Worm (Caenorhabditis elegans): ENCODE data around the gene srh-112.
"Not testable (repeated sequence)": the region's sequence is repeated elsewhere in the genome, so short reads cannot be mapped to it uniquely, and the experiment has no call there.

The srh-112 gene

DNA sequence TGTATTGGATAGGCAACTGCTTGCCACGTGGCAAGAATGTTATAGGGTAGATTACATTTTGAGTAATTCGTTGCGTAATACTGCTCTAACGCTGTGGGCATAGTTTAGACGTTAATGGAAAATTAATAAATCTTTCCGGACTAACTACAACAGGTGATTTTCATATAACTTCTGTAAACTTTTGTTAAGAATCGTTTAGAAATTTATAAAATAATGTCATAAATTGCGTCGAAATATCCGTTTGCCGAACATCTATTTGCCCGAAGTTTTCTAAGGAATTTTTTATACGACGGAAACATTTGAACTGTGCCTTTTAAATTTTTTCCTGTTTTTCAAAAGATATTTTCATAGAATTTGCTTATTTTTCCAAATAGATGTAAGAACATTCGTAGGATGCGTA lies at the start of gene srh-112:
srh-112 (minus strand) TSS at position 101 of the 400 bp plus-strand sequence.
- TF ChIP-seq aha-1 (tag) = peak; percentile 16
- no peak for TF ChIP-seq tag-97 (GFP tag; IDR thresholded peaks at IDR 0.05)

DNA sequence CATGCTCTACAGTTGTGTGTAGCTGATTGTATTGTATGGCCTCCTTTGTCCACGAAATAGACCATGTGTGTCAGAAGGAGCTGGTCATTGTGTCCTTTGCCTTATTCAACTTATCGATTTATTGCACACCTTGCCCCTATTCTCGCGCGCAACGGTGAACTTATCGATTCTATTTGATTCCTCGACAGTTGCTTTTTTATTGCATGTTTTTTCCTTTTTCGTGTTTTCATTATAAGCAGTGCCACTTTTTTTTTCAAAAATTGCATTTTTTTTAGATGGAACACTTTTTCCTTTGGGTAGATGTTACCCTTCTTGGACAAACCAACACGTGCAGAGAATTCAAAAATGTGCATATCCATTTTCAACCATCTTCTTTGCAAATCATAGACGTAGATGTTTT lies 47.2 kb upstream of the srh-112 start, which contains the start of gene K10G4.10:
K10G4.10 (plus strand) TSS at position 301 of the 400 bp plus-strand sequence.
- TF ChIP-seq Y75B8A.6 (GFP tag; IDR thresholded peaks at IDR 0.05) (no peak), nhr-77 (tag; optimal IDR thresholded peaks at IDR 0.05) (no peak), nhr-28 (tag; optimal IDR thresholded peaks at IDR 0.05) (no peak), lsy-2 (tag; optimal IDR thresholded peaks at IDR 0.05) (no peak), ces-1 (GFP tag; optimal IDR thresholded peaks at IDR 0.05) (no peak), mes-2 (tag; optimal IDR thresholded peaks at IDR 0.05; ENCODE audit: poor library complexity, severe bottlenecking) (no peak), gei-8 (GFP tag; optimal IDR thresholded peaks at IDR 0.05) (no peak), arid-1 (GFP tag; conservative IDR thresholded peaks at IDR 0.05) (no peak), lir-3 (tag; optimal IDR thresholded peaks at IDR 0.05) (no peak)

DNA sequence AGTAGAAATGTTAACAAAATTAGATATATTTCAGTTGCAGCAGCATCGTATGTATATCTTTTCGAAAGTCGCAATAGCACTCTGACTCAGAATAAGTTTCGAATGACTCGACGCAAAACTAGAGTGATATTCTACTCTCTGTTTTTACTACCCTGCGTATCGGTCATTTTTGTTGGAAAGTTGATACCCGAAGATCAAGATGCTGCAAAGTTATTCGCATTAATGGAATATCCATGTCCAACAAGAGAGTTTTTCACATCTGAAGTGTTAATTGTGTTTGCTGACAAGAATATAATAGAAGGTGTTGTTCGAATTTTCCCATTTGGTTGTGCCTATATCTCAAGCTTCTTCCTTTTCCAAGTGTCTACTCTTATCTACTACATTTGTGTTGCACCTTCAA lies 46.1 kb upstream of the srh-112 start:
- TF ChIP-seq F10B5.3 (tag; optimal IDR thresholded peaks at IDR 0.05) (no peak), mes-2 (tag; optimal IDR thresholded peaks at IDR 0.05; ENCODE audit: poor library complexity, severe bottlenecking) (no peak), unc-62 (GFP tag; optimal IDR thresholded peaks at IDR 0.05 in 1 of 2) (peak in 1 of 2 experiments; percentile 91), unc-62 (tag; optimal IDR thresholded peaks at IDR 0.05) (no peak), unc-39 (tag; optimal IDR thresholded peaks at IDR 0.05) (no peak)

ce11 chrV:17264855-17265254 lies 38.8 kb upstream of the srh-112 start, which contains the start of gene K10G4.3:
Gene K10G4.3, minus strand, starts transcription at chrV:17264955.
- not testable (repeated sequence) for TF ChIP-seq egl-43 (GFP tag; IDR thresholded peaks at IDR 0.05); ceh-82 (tag; optimal IDR thresholded peaks at IDR 0.05); mep-1 (tag; optimal IDR thresholded peaks at IDR 0.05)

DNA sequence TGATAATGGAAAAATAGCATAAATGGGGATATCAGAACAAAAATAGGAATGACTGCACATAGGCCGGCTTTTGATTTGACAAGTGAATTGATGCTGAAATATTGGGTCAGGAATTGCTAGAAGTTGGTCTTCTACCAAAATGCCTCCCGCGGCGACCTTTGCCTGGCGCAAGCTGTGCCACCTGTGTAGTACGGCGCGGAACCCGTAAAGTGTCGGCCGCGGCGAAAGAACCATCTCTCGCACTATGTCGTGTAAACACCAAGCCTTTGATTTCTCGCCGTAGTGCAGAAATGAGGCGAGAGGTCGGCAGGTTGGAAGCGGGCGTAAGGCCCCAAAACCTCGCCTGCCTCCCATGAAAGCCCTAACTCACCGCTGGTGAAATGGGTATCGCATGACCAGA lies 35.4 kb upstream of the srh-112 start:
- TF ChIP-seq egl-43 (GFP tag; IDR thresholded peaks at IDR 0.05) = no peak
- 0 out of 2 replicates have a peak, but pooled peaks have one; percentile 37 for TF ChIP-seq lim-7 (GFP tag; IDR thresholded peaks at IDR 0.05)
- TF ChIP-seq daf-8 (GFP tag; IDR thresholded peaks at IDR 0.05) = no peak
- TF ChIP-seq ZK546.5 (tag; optimal IDR thresholded peaks at IDR 0.05) = no peak
- no peak for TF ChIP-seq D1046.2 (GFP tag; IDR thresholded peaks at IDR 0.05)
- no peak for TF ChIP-seq unc-39 (tag; optimal IDR thresholded peaks at IDR 0.05)
- no peak for TF ChIP-seq spr-1 (tag; optimal IDR thresholded peaks at IDR 0.05)
- no peak for TF ChIP-seq T20F7.1 (GFP tag; optimal IDR thresholded peaks at IDR 0.05)

DNA sequence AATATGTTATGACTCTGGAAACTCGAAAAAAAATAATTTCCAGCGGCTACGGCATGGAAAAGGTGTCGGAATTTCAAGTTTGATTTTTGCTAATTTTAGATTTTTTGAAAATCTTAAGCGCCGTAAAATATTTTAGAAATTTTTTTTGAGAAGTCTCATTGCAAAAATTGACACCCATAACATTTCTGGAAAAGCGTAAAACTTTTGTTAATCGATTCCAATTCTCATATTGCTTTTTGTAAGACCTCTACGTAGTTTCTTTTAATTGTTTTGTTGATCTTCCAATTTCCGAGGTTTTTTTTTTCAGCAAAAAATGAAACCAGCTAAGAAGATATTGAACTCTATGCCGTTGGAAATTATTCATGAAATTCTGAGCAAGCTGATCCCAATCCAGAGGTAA lies 32.8 kb upstream of the srh-112 start, which contains the start of gene fbxa-85:
fbxa-85 (plus strand) TSS at position 301 of the 400 bp plus-strand sequence.
- TF ChIP-seq vab-7 (GFP tag; IDR thresholded peaks at IDR 0.05) = no peak
- TF ChIP-seq hmg-1.1 (GFP tag; IDR thresholded peaks at IDR 0.05) = no peak
- TF ChIP-seq unc-62 (GFP tag; optimal IDR thresholded peaks at IDR 0.05 in 1 of 2) = peak in 1 of 2 experiments; percentile 72
- TF ChIP-seq unc-62 (tag; optimal IDR thresholded peaks at IDR 0.05) = no peak
- TF ChIP-seq ZK546.5 (tag; optimal IDR thresholded peaks at IDR 0.05) = no peak
- TF ChIP-seq skn-1 (tag; optimal IDR thresholded peaks at IDR 0.05) = no peak
- TF ChIP-seq F10B5.3 (tag; optimal IDR thresholded peaks at IDR 0.05) = no peak

- TF ChIP-seq nhr-6 (tag; optimal IDR thresholded peaks at IDR 0.05) (no peak), zip-2 (tag; optimal IDR thresholded peaks at IDR 0.05) (no peak), aly-2 (tag; optimal IDR thresholded peaks at IDR 0.05) (no peak), ZK546.5 (tag; optimal IDR thresholded peaks at IDR 0.05) (no peak), daf-19 (GFP tag; conservative IDR thresholded peaks at IDR 0.05) (no peak), tag-97 (GFP tag; IDR thresholded peaks at IDR 0.05) (no peak), lin-15B (tag; optimal IDR thresholded peaks at IDR 0.05) (no peak), nhr-111 (GFP tag; optimal IDR thresholded peaks at IDR 0.05) (no peak), duxl-1 (tag; optimal IDR thresholded peaks at IDR 0.05; ENCODE audit: poor library complexity) (peak; percentile 64), dpl-1 (GFP tag; optimal IDR thresholded peaks at IDR 0.05) (no peak), mdl-1 (tag; optimal IDR thresholded peaks at IDR 0.05) (no peak), lin-29 (GFP tag; IDR thresholded peaks at IDR 0.05) (no peak), aha-1 (tag) (no peak), zfp-2 (tag; optimal IDR thresholded peaks at IDR 0.05) (no peak), R02D3.7 (tag; optimal IDR thresholded peaks at IDR 0.05) (no peak), unc-62 (GFP tag; optimal IDR thresholded peaks at IDR 0.05 in 1 of 2) (peak in 1 of 2 experiments; percentile 1), unc-62 (tag; optimal IDR thresholded peaks at IDR 0.05) (no peak), nhr-11 (tag; optimal IDR thresholded peaks at IDR 0.05) (no peak), F26F4.8 (GFP tag; conservative IDR thresholded peaks at IDR 0.05) (no peak)
Observed at ce11 chrV:17258244-17258643, 32.2 kb upstream of the srh-112 start.
